Worm (Caenorhabditis elegans): Measurements from ENCODE around the gene M03E7.3.

DNA sequence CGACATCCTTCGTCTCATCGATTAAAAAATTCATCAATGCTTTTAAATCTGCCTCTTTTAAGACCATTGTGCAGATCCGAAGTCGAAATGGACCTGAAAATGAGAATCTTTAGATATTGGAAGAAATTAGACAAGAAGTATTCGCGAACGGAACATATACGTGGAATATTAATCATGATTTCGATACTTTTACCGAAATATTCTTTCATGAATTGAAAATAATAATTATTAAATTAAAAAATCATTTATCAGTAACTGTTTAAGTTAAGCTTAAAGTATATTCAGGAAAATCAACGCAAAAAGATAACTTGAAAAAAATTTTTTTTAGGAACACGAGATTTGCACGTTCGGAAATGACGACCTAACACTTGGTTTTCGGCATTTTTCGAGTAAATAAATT, 13.6 kb upstream of the M03E7.3 start, which contains the start of gene CD4.8:
- TF ChIP-seq nhr-237 (tag; optimal IDR thresholded peaks at IDR 0.05) (no peak), ama-1 (optimal IDR thresholded peaks at IDR 0.05) (no peak)

All from whole organism, L2 larva.